Worm (Caenorhabditis elegans) whole organism, late embryonic: Measurements from ENCODE around the gene ceh-27.

Experiments
- ama-1 ChIP-seq: fragments of 150-350 bp; optimal IDR thresholded peaks from 2 replicates; lab custom pipeline; 2014
- fkh-10 ChIP-seq: fragments of 150-350 bp; optimal IDR thresholded peaks from 2 replicates; lab custom pipeline; 2014; ENCODE audit warnings: missing biosample characterization, missing genetic modification reagents, missing genetic modification characterization
- madf-2 ChIP-seq: sonication (generic microtip); optimal IDR thresholded peaks from 2 replicates; lab custom pipeline; 2017; ENCODE audit warnings: missing genetic modification characterization, missing compliant biosample characterization
- mec-3 ChIP-seq: sonication (generic microtip); optimal IDR thresholded peaks from 2 replicates; lab custom pipeline; 2016; ENCODE audit warnings: borderline replicate concordance, missing genetic modification characterization, missing compliant biosample characterization
- npax-4 ChIP-seq: sonication (generic microtip); optimal IDR thresholded peaks from 2 replicates; lab custom pipeline; 2016; ENCODE audit warnings: missing genetic modification characterization, missing compliant biosample characterization
- ref-2 ChIP-seq: sonication (generic microtip); optimal IDR thresholded peaks from 2 replicates; lab custom pipeline; 2016; ENCODE audit warnings: missing genetic modification characterization, missing compliant biosample characterization
- sox-4 ChIP-seq: sonication (generic microtip); optimal IDR thresholded peaks from 2 replicates; lab custom pipeline; 2017; ENCODE audit warnings: mild to moderate bottlenecking, missing genetic modification characterization, inconsistent platforms, missing compliant biosample characterization
- tbx-2 ChIP-seq: sonication (generic microtip); optimal IDR thresholded peaks from 2 replicates; lab custom pipeline; 2016; ENCODE audit warnings: missing genetic modification characterization, missing compliant biosample characterization
- unc-55 ChIP-seq: sonication (generic microtip); optimal IDR thresholded peaks from 2 replicates; lab custom pipeline; 2017; ENCODE audit warnings: missing biosample characterization, missing genetic modification reagents, missing genetic modification characterization

DNA sequence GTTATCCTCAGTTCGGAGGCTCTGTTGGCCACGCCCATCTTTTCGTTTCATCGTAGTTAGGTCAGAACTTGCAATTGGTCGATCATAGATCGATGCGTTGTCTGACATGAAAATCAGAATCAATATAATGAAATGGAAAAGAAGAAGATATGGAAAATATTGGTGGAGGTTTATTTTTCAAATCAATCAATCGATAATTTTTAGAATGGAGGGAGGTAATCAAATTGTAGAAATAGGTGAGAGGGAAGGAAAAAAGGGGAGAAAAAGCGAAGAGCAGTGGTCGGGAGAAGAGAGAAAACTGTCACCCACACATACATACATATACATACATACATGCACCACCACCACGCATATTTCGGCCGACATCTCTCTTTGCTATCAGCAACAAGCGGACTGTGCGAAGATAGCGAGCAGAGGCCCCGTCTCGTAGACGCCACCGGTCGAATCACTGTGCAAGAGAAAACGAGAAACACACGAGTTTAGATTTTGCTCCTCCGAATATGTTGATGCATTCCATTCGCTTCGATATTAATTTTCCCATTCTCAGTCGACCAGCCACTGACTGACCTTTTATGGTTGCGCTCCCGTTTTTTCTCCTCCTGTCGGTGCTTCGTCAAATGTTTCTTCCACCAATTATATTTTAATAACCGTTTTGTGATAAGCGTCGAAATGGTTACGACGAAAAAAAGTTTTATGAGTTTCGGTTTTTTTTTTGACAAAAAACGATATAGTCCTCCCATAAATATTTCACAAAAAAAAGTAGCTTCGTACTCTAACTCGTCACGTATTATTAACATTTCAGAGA lies 35.5 kb downstream of the ceh-27 start, which contains the start of gene F35B12.10:
- TF ChIP-seq sox-4 (tag; lab: Kevin White, UChicago) (no peak), ref-2 (no peak), tbx-2 (tag; lab: Kevin White, UChicago) (no peak), fkh-10 (GFP tag; lab: Kevin White, UChicago) (no peak), mec-3 (no peak), npax-4 (tag; lab: Kevin White, UChicago) (no peak), unc-55 (no peak), madf-2 (no peak), ama-1 (no peak)
